Worm (Caenorhabditis elegans) whole organism, midembryonic: Measurements from ENCODE around the gene C25E10.13.

ENCODE experiments used
- cog-1 ChIP-seq: sonication (generic microtip); optimal IDR thresholded peaks from 2 replicates; lab custom pipeline; 2016; ENCODE audit warnings: missing genetic modification characterization, missing compliant biosample characterization
- flt-1 ChIP-seq: fragments of 200-800 bp; sonication (Bioruptor generic); IDR thresholded peaks from 2 replicates; pipeline ENCODE4 v1.3.6; 2022; ENCODE audit warnings: missing genetic modification characterization, missing compliant biosample characterization
- ref-1 ChIP-seq: fragments of 200-800 bp; sonication (Bioruptor generic); conservative IDR thresholded peaks from 2 replicates; pipeline ENCODE4 v1.3.6; 2022; ENCODE audit warnings: missing genetic modification reagents, missing genetic modification characterization, missing compliant biosample characterization
- tab-1 ChIP-seq: fragments of 200-800 bp; sonication (Bioruptor generic); IDR thresholded peaks from 2 replicates; pipeline ENCODE4 v1.3.6; 2022; ENCODE audit warnings: missing genetic modification characterization, missing compliant biosample characterization
- ztf-29 ChIP-seq: fragments of 200-800 bp; sonication (Bioruptor generic); IDR thresholded peaks from 2 replicates; pipeline ENCODE4 v1.3.6; 2022; ENCODE audit warnings: missing genetic modification reagents, missing genetic modification characterization, missing compliant biosample characterization

DNA sequence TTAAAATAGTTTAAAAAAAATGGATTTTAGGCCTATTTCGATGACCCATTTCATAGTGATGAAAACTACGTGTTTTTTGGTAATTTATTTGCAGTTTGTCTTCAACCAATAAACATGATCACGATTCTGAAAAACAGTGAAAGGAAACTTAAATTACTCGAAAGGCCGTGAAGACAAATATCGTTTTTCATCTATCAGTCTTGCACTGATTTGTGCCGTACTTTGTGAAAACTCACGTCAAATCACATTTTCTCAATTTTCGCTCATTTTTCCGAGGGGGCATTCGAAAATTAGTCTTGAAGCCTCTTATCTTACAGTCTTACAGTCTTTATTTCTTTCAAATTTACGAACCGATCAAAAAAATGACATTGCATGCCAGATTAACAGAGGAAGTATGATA is 896 bp upstream of the C25E10.13 start, which contains the start of gene C25E10.11:
- TF ChIP-seq flt-1 (GFP tag; lab: Robert Waterston, UW) (no peak), ref-1 (no peak), tab-1 (GFP tag; lab: Robert Waterston, UW) (no peak), ztf-29 (GFP tag; lab: Robert Waterston, UW) (no peak), cog-1 (no peak)
